Fruit fly (Drosophila melanogaster): ENCODE results near the gene Met.

Met gene

dm6 chrX:11621315-11621865, 5.5 kb downstream of the Met start:
- TF ChIP-seq CG10348 (GFP tag; IDR thresholded peaks at IDR 0.05) (no peak), Pif1A (GFP tag; optimal IDR thresholded peaks at IDR 0.05) (no peak), CG15710 (tag; optimal IDR thresholded peaks at IDR 0.05) (no peak), gl (tag; optimal IDR thresholded peaks at IDR 0.05) (no peak), CG32121 (GFP tag; IDR thresholded peaks at IDR 0.05) (no peak), fd96Ca (GFP tag; IDR thresholded peaks at IDR 0.05) (no peak)

- TF ChIP-seq CG13204 (GFP tag; optimal IDR thresholded peaks at IDR 0.05) (no peak), rn (GFP tag; IDR thresholded peaks at IDR 0.05) (no peak), CG12605 (GFP tag; IDR thresholded peaks at IDR 0.05) (peak; percentile 58; the same call in 1 of the 2 replicates), CG32121 (GFP tag; IDR thresholded peaks at IDR 0.05) (peak; percentile 56), EcR (GFP tag; optimal IDR thresholded peaks at IDR 0.05) (no peak), CG4496 (GFP tag; IDR thresholded peaks at IDR 0.05) (peak; percentile 64), Ets98B (GFP tag; IDR thresholded peaks at IDR 0.05) (peak; percentile 46; the same call in 1 of the 2 replicates)
These were observed 6.1 kb downstream of the Met start, which contains the start of gene Ptp10D for dm6 chrX:11621866-11622648. Gene Ptp10D, plus strand, starts transcription at chrX:11622015.

dm6 chrX:11622649-11623425, 6.9 kb downstream of the Met start:
- TF ChIP-seq CG15710 (tag; optimal IDR thresholded peaks at IDR 0.05) = peak; percentile 97
- peak; percentile 88 for TF ChIP-seq rn (GFP tag; IDR thresholded peaks at IDR 0.05)
- peak; percentile 90 for TF ChIP-seq D1 (tag; optimal IDR thresholded peaks at IDR 0.05)
- TF ChIP-seq CG34367 (tag; optimal IDR thresholded peaks at IDR 0.05) = peak; percentile 97
- TF ChIP-seq fd96Ca (GFP tag; IDR thresholded peaks at IDR 0.05) = peak; percentile 87
- peak; percentile 96 for TF ChIP-seq CG14655 (GFP tag; optimal IDR thresholded peaks at IDR 0.05)
- peak; percentile 95 for TF ChIP-seq CG8159 (tag; optimal IDR thresholded peaks at IDR 0.05)
- TF ChIP-seq Pif1B (GFP tag; optimal IDR thresholded peaks at IDR 0.05) = peak; percentile 96
- peak; percentile 93 for TF ChIP-seq CG8301 (tag; optimal IDR thresholded peaks at IDR 0.05)
- peak; percentile 89 for TF ChIP-seq CG13204 (GFP tag; optimal IDR thresholded peaks at IDR 0.05)
- peak; percentile 97 for TF ChIP-seq CG17806 (tag; optimal IDR thresholded peaks at IDR 0.05)
- peak; percentile 92 for TF ChIP-seq EcR (GFP tag; optimal IDR thresholded peaks at IDR 0.05)
- TF ChIP-seq CG12605 (GFP tag; IDR thresholded peaks at IDR 0.05) = peak; percentile 95
- peak; percentile 97 for TF ChIP-seq Pif1A (GFP tag; optimal IDR thresholded peaks at IDR 0.05)
- peak; percentile 84 for TF ChIP-seq Snoo (tag; optimal IDR thresholded peaks at IDR 0.05)
- TF ChIP-seq CG32121 (GFP tag; IDR thresholded peaks at IDR 0.05) = peak; percentile 95
- peak; percentile 95 for TF ChIP-seq CG9948 (tag; optimal IDR thresholded peaks at IDR 0.05)
- TF ChIP-seq Ets98B (GFP tag; IDR thresholded peaks at IDR 0.05) = peak; percentile 95
- peak; percentile 95 for TF ChIP-seq gl (tag; optimal IDR thresholded peaks at IDR 0.05)
- peak; percentile 98 for TF ChIP-seq CG4496 (GFP tag; IDR thresholded peaks at IDR 0.05)
- TF ChIP-seq CG10348 (GFP tag; IDR thresholded peaks at IDR 0.05) = peak; percentile 65

dm6 chrX:11628986-11629571, 13.2 kb downstream of the Met start:
- TF ChIP-seq Snoo (tag; optimal IDR thresholded peaks at IDR 0.05) = no peak
- no peak for TF ChIP-seq gl (tag; optimal IDR thresholded peaks at IDR 0.05)
- no peak for TF ChIP-seq CG9948 (tag; optimal IDR thresholded peaks at IDR 0.05)
- TF ChIP-seq D1 (tag; optimal IDR thresholded peaks at IDR 0.05) = no peak
- TF ChIP-seq CG14655 (GFP tag; optimal IDR thresholded peaks at IDR 0.05) = no peak
- TF ChIP-seq Pif1A (GFP tag; optimal IDR thresholded peaks at IDR 0.05) = peak; percentile 19
- 0 out of 3 replicates have a peak, but pooled peaks have one; percentile 26 for TF ChIP-seq CG4496 (GFP tag; IDR thresholded peaks at IDR 0.05)
- no peak for TF ChIP-seq CG12605 (GFP tag; IDR thresholded peaks at IDR 0.05)
- TF ChIP-seq CG17806 (tag; optimal IDR thresholded peaks at IDR 0.05) = no peak
- no peak for TF ChIP-seq CG8301 (tag; optimal IDR thresholded peaks at IDR 0.05)
- no peak for TF ChIP-seq EcR (GFP tag; optimal IDR thresholded peaks at IDR 0.05)
- no peak for TF ChIP-seq fd96Ca (GFP tag; IDR thresholded peaks at IDR 0.05)

- TF ChIP-seq D1 (tag; optimal IDR thresholded peaks at IDR 0.05) = no peak
- no peak for TF ChIP-seq Snoo (tag; optimal IDR thresholded peaks at IDR 0.05)
- no peak for TF ChIP-seq CG12605 (GFP tag; IDR thresholded peaks at IDR 0.05)
- TF ChIP-seq rn (GFP tag; IDR thresholded peaks at IDR 0.05) = no peak
- TF ChIP-seq fd96Ca (GFP tag; IDR thresholded peaks at IDR 0.05) = no peak
- no peak for TF ChIP-seq CG8159 (tag; optimal IDR thresholded peaks at IDR 0.05)
These were observed 15.8 kb downstream of the Met start for dm6 chrX:11631704-11632103.

- peak; percentile 45 for TF ChIP-seq CG8159 (tag; optimal IDR thresholded peaks at IDR 0.05)
- peak; percentile 51 for TF ChIP-seq CG15710 (tag; optimal IDR thresholded peaks at IDR 0.05)
- TF ChIP-seq CG17806 (tag; optimal IDR thresholded peaks at IDR 0.05) = peak; percentile 60
- TF ChIP-seq CG34367 (tag; optimal IDR thresholded peaks at IDR 0.05) = peak; percentile 44
- peak; percentile 42 for TF ChIP-seq CG8301 (tag; optimal IDR thresholded peaks at IDR 0.05)
- TF ChIP-seq CG14655 (GFP tag; optimal IDR thresholded peaks at IDR 0.05) = peak; percentile 32
- TF ChIP-seq CG9948 (tag; optimal IDR thresholded peaks at IDR 0.05) = peak; percentile 37
These were observed 17.3 kb downstream of the Met start for dm6 chrX:11633199-11633598.
